Worm (Caenorhabditis elegans) whole organism, L1 larva: Measurements from ENCODE around the gene acdh-9.
"Not testable (repeated sequence)": the region's sequence is repeated elsewhere in the genome, so short reads cannot be mapped to it uniquely, and the experiment has no call there.

ENCODE experiments used
- C16A3.4 ChIP-seq: fragments of 150-350 bp; optimal IDR thresholded peaks from 2 replicates; lab custom pipeline; 2014; ENCODE audit warnings: missing biosample characterization, missing genetic modification characterization
- C34B4.2 ChIP-seq: sonication (generic microtip); optimal IDR thresholded peaks from 2 replicates; lab custom pipeline; 2017; ENCODE audit warnings: mild to moderate bottlenecking, missing genetic modification characterization, missing compliant biosample characterization
- F16B12.6 ChIP-seq: fragments of 150-350 bp; optimal IDR thresholded peaks from 2 replicates; lab custom pipeline; 2014; ENCODE audit warnings: missing biosample characterization, missing genetic modification characterization
- Y116A8C.19 ChIP-seq: sonication (generic microtip); optimal IDR thresholded peaks from 2 replicates; lab custom pipeline; 2016; ENCODE audit warnings: missing compliant biosample characterization, missing genetic modification characterization, borderline replicate concordance
- aha-1 ChIP-seq: fragments of 150-350 bp; optimal IDR thresholded peaks from 2 replicates; lab custom pipeline; 2014; ENCODE audit warnings: missing biosample characterization, missing genetic modification characterization
- aly-2 ChIP-seq: fragments of 150-350 bp; optimal IDR thresholded peaks from 2 replicates; lab custom pipeline; 2014; ENCODE audit warnings: missing biosample characterization, missing genetic modification characterization
- ama-1 ChIP-seq: fragments of 150-350 bp; optimal IDR thresholded peaks from 2 replicates; lab custom pipeline; 2014
- ceh-88 ChIP-seq: fragments of 200-800 bp; sonication (Bioruptor generic); IDR thresholded peaks from 2 replicates; pipeline ENCODE4 v1.3.6; 2022; ENCODE audit warnings: missing genetic modification characterization, missing compliant biosample characterization
- ceh-90 ChIP-seq: sonication (generic microtip); optimal IDR thresholded peaks from 2 replicates; lab custom pipeline; 2016; ENCODE audit warnings: missing genetic modification characterization, missing compliant biosample characterization
- dsc-1 ChIP-seq: sonication (generic microtip); optimal IDR thresholded peaks from 2 replicates; lab custom pipeline; 2016; ENCODE audit warnings: mild to moderate bottlenecking, missing genetic modification characterization, missing compliant biosample characterization
- elt-2 ChIP-seq: sonication (generic microtip); optimal IDR thresholded peaks from 2 replicates; lab custom pipeline; 2016; ENCODE audit warnings: missing genetic modification characterization, mild to moderate bottlenecking, inconsistent platforms, missing compliant biosample characterization, missing genetic modification reagents
- fkh-10 ChIP-seq: sonication (generic microtip); optimal IDR thresholded peaks from 2 replicates; lab custom pipeline; 2017; ENCODE audit warnings: missing biosample characterization, missing genetic modification reagents, missing genetic modification characterization
- fkh-4 ChIP-seq: sonication (generic microtip); optimal IDR thresholded peaks from 2 replicates; lab custom pipeline; 2016; ENCODE audit warnings: missing compliant biosample characterization, missing genetic modification characterization, borderline replicate concordance
- fkh-8 ChIP-seq: sonication (generic microtip); optimal IDR thresholded peaks from 2 replicates; lab custom pipeline; 2016; ENCODE audit warnings: mild to moderate bottlenecking, missing genetic modification characterization, missing compliant biosample characterization
- fos-1 ChIP-seq: fragments of 150-350 bp; optimal IDR thresholded peaks from 2 replicates; lab custom pipeline; 2014; ENCODE audit warnings: missing biosample characterization, missing genetic modification characterization
- grh-1 ChIP-seq: fragments of 200-800 bp; sonication (Bioruptor generic); IDR thresholded peaks from 2 replicates; pipeline ENCODE4 v1.3.6; 2022; ENCODE audit warnings: missing genetic modification reagents, missing genetic modification characterization, missing compliant biosample characterization
- irx-1 ChIP-seq: sonication (generic microtip); optimal IDR thresholded peaks from 2 replicates; lab custom pipeline; 2016; ENCODE audit warnings: missing genetic modification characterization, missing compliant biosample characterization
- lin-35 ChIP-seq, 2 experiments: fragments of 150-350 bp; optimal IDR thresholded peaks; 2 replicates each; lab custom pipeline; 2014; ENCODE audit warnings: missing biosample characterization in 2 of 2, missing genetic modification characterization in 2 of 2, missing genetic modification reagents in 2 of 2
- lsy-2 ChIP-seq, 2 experiments: fragments of 150-350 bp; optimal IDR thresholded peaks; 2 replicates each; lab custom pipeline; 2014; ENCODE audit warnings: missing biosample characterization in 2 of 2, missing genetic modification characterization in 2 of 2
- mdl-1 ChIP-seq, 2 experiments: fragments of 150-350 bp; optimal IDR thresholded peaks; 2 replicates each; lab custom pipeline; 2014 to 2017; ENCODE audit warnings: missing biosample characterization in 2 of 2, missing genetic modification characterization in 2 of 2, inconsistent platforms in 1 of 2
- mep-1 ChIP-seq: fragments of 150-350 bp; optimal IDR thresholded peaks from 2 replicates; lab custom pipeline; 2014; ENCODE audit warnings: missing biosample characterization, missing genetic modification characterization
- nhr-19 ChIP-seq: fragments of 200-800 bp; sonication (Bioruptor generic); conservative IDR thresholded peaks from 2 replicates; pipeline ENCODE4 v1.3.6; 2022; ENCODE audit warnings: missing genetic modification characterization, missing compliant biosample characterization
- nhr-28 ChIP-seq: fragments of 150-350 bp; optimal IDR thresholded peaks from 2 replicates; lab custom pipeline; 2014; ENCODE audit warnings: missing biosample characterization, missing genetic modification characterization
- nhr-71 ChIP-seq: sonication (generic microtip); optimal IDR thresholded peaks from 2 replicates; lab custom pipeline; 2016; ENCODE audit warnings: mild to moderate bottlenecking, missing genetic modification characterization, moderate library complexity, missing compliant biosample characterization
- nhr-76 ChIP-seq: sonication (generic microtip); optimal IDR thresholded peaks from 2 replicates; lab custom pipeline; 2017; ENCODE audit warnings: missing biosample characterization, missing genetic modification characterization
- nhr-77 ChIP-seq: fragments of 150-350 bp; optimal IDR thresholded peaks from 2 replicates; lab custom pipeline; 2014; ENCODE audit warnings: missing biosample characterization, missing genetic modification characterization
- pag-3 ChIP-seq: sonication (generic microtip); optimal IDR thresholded peaks from 2 replicates; lab custom pipeline; 2017; ENCODE audit warnings: missing genetic modification characterization, mild to moderate bottlenecking, missing compliant biosample characterization, antibody characterized with exemption, borderline replicate concordance; ENCODE audit not compliant: insufficient read depth
- skn-1 ChIP-seq: fragments of 150-350 bp; optimal IDR thresholded peaks from 2 replicates; lab custom pipeline; 2014; ENCODE audit warnings: missing biosample characterization, missing genetic modification characterization
- snpc-4 ChIP-seq: fragments of 150-350 bp; optimal IDR thresholded peaks from 2 replicates; lab custom pipeline; 2014; ENCODE audit warnings: missing biosample characterization, missing genetic modification characterization
- sox-4 ChIP-seq: sonication (generic microtip); optimal IDR thresholded peaks from 2 replicates; lab custom pipeline; 2016; ENCODE audit warnings: missing genetic modification characterization, missing compliant biosample characterization
- sup-37 ChIP-seq: fragments of 200-800 bp; sonication (Bioruptor generic); optimal IDR thresholded peaks from 2 replicates; lab custom pipeline; 2018; ENCODE audit warnings: mild to moderate bottlenecking, missing genetic modification characterization, missing compliant biosample characterization
- tbx-2 ChIP-seq: sonication (generic microtip); optimal IDR thresholded peaks from 2 replicates; lab custom pipeline; 2016; ENCODE audit warnings: missing genetic modification characterization, missing compliant biosample characterization
- unc-130 ChIP-seq: fragments of 150-350 bp; optimal IDR thresholded peaks from 2 replicates; lab custom pipeline; 2017; ENCODE audit warnings: missing biosample characterization, missing genetic modification characterization, inconsistent platforms
- unc-62 ChIP-seq: fragments of 150-350 bp; optimal IDR thresholded peaks from 2 replicates; lab custom pipeline; 2014; ENCODE audit warnings: missing biosample characterization, missing genetic modification reagents, missing genetic modification characterization
- zip-4 ChIP-seq: fragments of 200-800 bp; sonication (Bioruptor generic); optimal IDR thresholded peaks from 2 replicates; lab custom pipeline; 2018; ENCODE audit warnings: mild to moderate bottlenecking, missing genetic modification characterization, moderate library complexity, missing compliant biosample characterization
- ztf-4 ChIP-seq: fragments of 150-350 bp; optimal IDR thresholded peaks from 2 replicates; lab custom pipeline; 2014; ENCODE audit warnings: missing biosample characterization, missing genetic modification characterization

Gene acdh-9

DNA sequence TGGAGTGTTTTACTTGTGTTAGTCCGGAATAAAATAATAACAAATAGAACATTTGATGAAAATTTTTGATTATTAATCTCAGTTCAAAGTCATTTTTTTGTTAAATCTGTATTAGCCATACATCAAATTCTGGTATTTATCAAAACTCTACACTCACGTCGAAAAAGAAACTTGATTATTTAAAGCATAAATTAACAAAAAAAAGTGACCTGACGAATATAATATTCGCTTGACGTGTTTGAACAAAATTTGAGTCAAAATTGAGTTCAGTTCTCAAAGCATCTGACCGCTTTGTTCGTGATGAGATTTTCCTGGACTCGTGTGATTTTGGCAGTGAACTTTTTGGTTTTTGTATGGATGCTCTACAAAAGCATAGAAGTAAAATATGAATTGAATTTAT, 24.9 kb downstream of the acdh-9 start, which contains the start of gene F46F5.10:
Gene F46F5.10, plus strand, starts transcription at position 301 of the 400 bp plus-strand sequence.
- TF ChIP-seq F16B12.6 (tag; lab: Kevin White, UChicago) (no peak), snpc-4 (no peak), Y116A8C.19 (tag; lab: Kevin White, UChicago) (no peak), nhr-71 (tag; lab: Kevin White, UChicago) (no peak), lsy-2 (tag; optimal IDR thresholded peaks at IDR 0.05; lab: Kevin White, UChicago) (no peak), ztf-4 (tag; lab: Kevin White, UChicago) (no peak), skn-1 (tag; lab: Kevin White, UChicago) (no peak), nhr-76 (no peak), aha-1 (no peak), mdl-1 (tag; optimal IDR thresholded peaks at IDR 0.05; lab: Kevin White, UChicago) (no peak)

DNA sequence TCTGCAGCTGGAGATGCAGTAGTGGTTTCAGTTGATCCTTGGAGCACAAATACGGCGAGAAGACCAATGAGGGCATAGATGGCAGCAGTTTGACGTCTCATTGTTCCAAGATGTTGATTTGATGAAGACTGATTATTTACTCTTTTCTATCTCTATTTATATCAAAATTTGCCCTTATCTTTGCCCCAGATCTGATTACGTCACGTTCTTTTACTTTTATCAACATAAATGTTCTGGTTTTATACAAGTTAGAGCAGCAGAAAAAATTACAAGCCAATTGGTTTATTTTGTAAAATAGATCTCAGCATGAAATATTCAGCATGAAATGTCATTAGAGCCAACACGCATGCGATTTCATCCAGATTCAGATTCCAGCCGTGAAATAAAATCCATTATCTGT, 25.7 kb downstream of the acdh-9 start, which contains the start of gene msrp-4:
Gene msrp-4, minus strand, starts transcription at position 101 of the 400 bp plus-strand sequence.
- not testable (repeated sequence) for TF ChIP-seq grh-1 (GFP tag; lab: Robert Waterston, UW); zip-4 (GFP tag; lab: Kevin White, UChicago); F16B12.6 (tag; lab: Kevin White, UChicago)

- no peak for TF ChIP-seq nhr-77
- TF ChIP-seq lin-35 (GFP tag; optimal IDR thresholded peaks at IDR 0.05; lab: Kevin White, UChicago) = no peak
- TF ChIP-seq C34B4.2 (tag; lab: Kevin White, UChicago) = no peak
- no peak for TF ChIP-seq C16A3.4 (tag; lab: Kevin White, UChicago)
- no peak for TF ChIP-seq fos-1
- TF ChIP-seq lsy-2 (tag; optimal IDR thresholded peaks at IDR 0.05; lab: Kevin White, UChicago) = no peak
These were observed 26.9 kb downstream of the acdh-9 start, which contains the start of gene F46F5.8 for ce11 chrII:821514-821913. F46F5.8 (minus strand) TSS chrII:821614.

ce11 chrII:820519-820918, 27.9 kb downstream of the acdh-9 start, which contains the start of gene F46F5.7:
F46F5.7 (minus strand) TSS chrII:820619.
- TF ChIP-seq F16B12.6 (tag; lab: Kevin White, UChicago) (no peak), nhr-28 (tag; lab: Kevin White, UChicago) (no peak), fkh-4 (tag; lab: Kevin White, UChicago) (no peak), C16A3.4 (tag; lab: Kevin White, UChicago) (no peak), pag-3 (tag; lab: Kevin White, UChicago) (no peak), unc-130 (tag; lab: Kevin White, UChicago) (no peak), mep-1 (tag; lab: Kevin White, UChicago) (no peak), ceh-90 (tag; lab: Kevin White, UChicago) (no peak), ztf-4 (tag; lab: Kevin White, UChicago) (no peak), ceh-88 (GFP tag; lab: Robert Waterston, UW) (no peak), fkh-10 (GFP tag; lab: Kevin White, UChicago) (no peak), sup-37 (GFP tag; lab: Kevin White, UChicago) (no peak), ama-1 (lab: Kevin White, UChicago) (no peak), nhr-19 (GFP tag; lab: Robert Waterston, UW) (no peak)

DNA sequence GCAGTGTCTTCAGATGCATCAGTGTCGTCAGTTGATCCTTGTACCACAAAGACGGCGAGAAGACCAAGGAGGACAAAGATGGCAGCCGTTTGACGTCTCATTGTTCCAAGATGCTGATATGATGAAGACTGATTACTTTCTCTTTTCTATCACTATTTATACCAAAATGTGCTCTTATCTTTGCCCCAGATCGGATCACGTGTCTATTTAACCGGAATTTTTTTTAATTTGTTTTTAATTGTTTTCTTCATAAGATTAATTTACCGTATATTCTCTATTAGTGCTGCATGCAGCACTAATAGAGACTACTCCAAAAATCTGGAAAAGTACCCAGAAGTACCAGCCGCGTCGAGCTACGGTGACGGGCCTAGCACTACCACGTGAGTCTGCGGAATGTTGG, 33.7 kb downstream of the acdh-9 start, which contains the start of gene msrp-3:
Gene msrp-3, minus strand, starts transcription at position 101 of the 400 bp plus-strand sequence.
- TF ChIP-seq unc-62 (GFP tag; lab: Kevin White, UChicago) (no peak), dsc-1 (no peak), sox-4 (tag; lab: Kevin White, UChicago) (no peak), elt-2 (tag; lab: Kevin White, UChicago) (no peak), aha-1 (no peak), aly-2 (tag; lab: Kevin White, UChicago) (no peak), sup-37 (GFP tag; lab: Kevin White, UChicago) (no peak), lsy-2 (tag; optimal IDR thresholded peaks at IDR 0.05; lab: Kevin White, UChicago) (no peak), fkh-10 (GFP tag; lab: Kevin White, UChicago) (no peak), fkh-8 (tag; lab: Kevin White, UChicago) (no peak), irx-1 (no peak), tbx-2 (tag; lab: Kevin White, UChicago) (no peak), ceh-90 (tag; lab: Kevin White, UChicago) (no peak)
- TF ChIP-seq, all 84 proteins: peak for 0
